Fruit fly (Drosophila melanogaster) Kc167 (cell line): ENCODE results near the gene mthl15.

Source experiments
- Sin3A ChIP-seq: fragments of >200 bp; optimal IDR thresholded peaks from 2 replicates; lab custom pipeline; 2018; ENCODE audit warnings: missing external identifiers
- h ChIP-seq: fragments of >200 bp; optimal IDR thresholded peaks from 3 replicates; lab custom pipeline; 2018; ENCODE audit warnings: missing external identifiers
- psq ChIP-seq: fragments of >200 bp; optimal IDR thresholded peaks from 2 replicates; lab custom pipeline; 2017; ENCODE audit warnings: missing external identifiers

- no peak for TF ChIP-seq psq
- no peak for TF ChIP-seq h (lab: Kevin White, UChicago)
- no peak for TF ChIP-seq Sin3A (lab: Kevin White, UChicago)
Observed at dm6 chr2L:10277362-10277761, 39.2 kb upstream of the mthl15 start.
